Fruit fly (Drosophila melanogaster): ENCODE measurements around the gene Hcs.

DNA sequence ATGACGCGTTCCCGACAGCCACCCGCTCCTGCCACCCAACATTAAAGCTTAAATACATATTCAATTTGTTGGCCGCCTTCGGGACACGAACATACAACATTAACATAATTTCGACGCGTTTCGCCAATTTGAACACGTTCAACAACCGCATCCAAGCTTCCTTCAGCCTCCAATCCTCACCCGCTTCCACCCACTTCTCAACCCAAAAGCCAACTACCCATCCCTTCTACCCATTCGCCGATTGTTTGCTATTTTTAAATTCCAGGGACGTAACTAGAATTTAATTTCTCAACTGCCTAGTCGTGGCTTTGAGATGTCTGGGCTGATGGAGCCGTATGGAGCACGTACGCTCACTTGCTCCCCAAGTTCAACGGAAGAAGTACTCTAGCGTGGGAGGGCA lies 44.9 kb upstream of the Hcs start:
- TF ChIP-seq Dfd (GFP tag; optimal IDR thresholded peaks at IDR 0.05) (no peak), lola (GFP tag; optimal IDR thresholded peaks at IDR 0.05) (no peak), CG9705 (GFP tag; optimal IDR thresholded peaks at IDR 0.05) (no peak), fru (GFP tag; optimal IDR thresholded peaks at IDR 0.05) (no peak)
